Worm (Caenorhabditis elegans): ENCODE measurements around the gene srw-12.
"Not testable (repeated sequence)": the region's sequence is repeated elsewhere in the genome, so short reads cannot be mapped to it uniquely, and the experiment has no call there.

Gene srw-12

DNA sequence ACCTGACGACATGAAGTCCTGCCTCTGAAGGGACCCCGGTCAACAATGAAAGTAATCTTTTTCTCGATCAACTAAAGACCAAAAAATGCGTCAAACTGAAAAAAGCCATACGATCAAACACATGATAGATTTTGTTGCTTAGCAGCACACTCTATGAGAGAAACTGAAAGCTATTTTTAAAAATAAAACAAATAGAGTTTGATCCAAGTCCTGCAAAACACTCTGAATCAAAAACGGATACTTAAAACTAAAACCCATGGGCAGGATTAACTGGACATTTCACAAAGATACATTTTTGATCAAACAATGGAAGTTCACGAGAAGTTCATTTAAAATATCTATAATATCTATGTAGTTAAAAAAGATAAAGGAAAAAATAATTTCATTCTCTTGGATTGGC is 29.0 kb upstream of the srw-12 start, which contains the start of gene T10H4.13:
T10H4.13 (minus strand) TSS at position 101 of the 400 bp plus-strand sequence.
- no peak for TF ChIP-seq ces-1 (GFP tag; optimal IDR thresholded peaks at IDR 0.05)
- no peak for TF ChIP-seq ztf-11 (tag; optimal IDR thresholded peaks at IDR 0.05)
- TF ChIP-seq isw-1 (GFP tag; IDR thresholded peaks at IDR 0.05): no peak
- no peak for TF ChIP-seq nhr-85 (tag)
- TF ChIP-seq C34B4.2 (tag; optimal IDR thresholded peaks at IDR 0.05): no peak
- TF ChIP-seq xbp-1 (tag; optimal IDR thresholded peaks at IDR 0.05): no peak
- no peak for TF ChIP-seq rnt-1 (tag; optimal IDR thresholded peaks at IDR 0.05)
- TF ChIP-seq zag-1 (tag; optimal IDR thresholded peaks at IDR 0.05): no peak
- no peak for TF ChIP-seq nhr-20 (tag; optimal IDR thresholded peaks at IDR 0.05)

DNA sequence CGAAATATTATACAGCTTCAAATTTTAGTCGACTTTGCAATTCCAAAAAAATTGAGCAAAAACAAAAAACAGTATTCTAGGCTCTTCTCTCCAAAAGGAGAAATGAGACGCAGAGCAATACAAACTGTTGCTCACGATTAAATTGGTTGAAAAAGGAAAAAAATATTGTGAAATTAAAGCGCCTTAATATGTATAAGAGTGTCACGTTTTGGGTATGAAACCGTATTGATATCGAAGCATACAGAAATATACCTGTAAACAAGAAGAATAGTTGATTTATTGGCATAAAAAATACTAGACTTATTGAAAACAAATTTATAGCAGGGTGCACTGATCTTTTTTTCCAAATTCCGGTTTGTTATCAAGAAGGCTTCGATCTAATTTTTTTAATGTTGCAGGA is 27.4 kb upstream of the srw-12 start, which contains the start of gene M01B2.13:
M01B2.13 (minus strand) TSS at position 101 of the 400 bp plus-strand sequence.
- TF ChIP-seq nhr-19 (GFP tag; conservative IDR thresholded peaks at IDR 0.05) (no peak), rnt-1 (tag; optimal IDR thresholded peaks at IDR 0.05) (no peak), isw-1 (GFP tag; IDR thresholded peaks at IDR 0.05) (no peak), zip-4 (GFP tag; optimal IDR thresholded peaks at IDR 0.05) (no peak), C34B4.2 (tag; optimal IDR thresholded peaks at IDR 0.05) (no peak), C16A3.4 (tag; optimal IDR thresholded peaks at IDR 0.05) (no peak), xbp-1 (tag; optimal IDR thresholded peaks at IDR 0.05) (no peak), nhr-28 (tag; optimal IDR thresholded peaks at IDR 0.05) (no peak), mep-1 (tag; optimal IDR thresholded peaks at IDR 0.05) (no peak), efl-3 (GFP tag; optimal IDR thresholded peaks at IDR 0.05) (no peak), mef-2 (tag; optimal IDR thresholded peaks at IDR 0.05) (no peak), hlh-4 (tag; optimal IDR thresholded peaks at IDR 0.05) (no peak), dpl-1 (GFP tag; optimal IDR thresholded peaks at IDR 0.05) (no peak), ets-5 (GFP tag; IDR thresholded peaks at IDR 0.05) (no peak), nhr-85 (tag) (no peak), nhr-12 (tag; optimal IDR thresholded peaks at IDR 0.05) (no peak), lin-35 (GFP tag; optimal IDR thresholded peaks at IDR 0.05) (no peak)

ce11 chrV:15264131-15264530 is 25.7 kb upstream of the srw-12 start, which contains the start of gene M01B2.12:
TSS of gene M01B2.12 (minus strand) at chrV:15264231.
- TF ChIP-seq nhr-84 (tag; optimal IDR thresholded peaks at IDR 0.05): no peak
- no peak for TF ChIP-seq tbx-2 (tag; optimal IDR thresholded peaks at IDR 0.05)
- no peak for TF ChIP-seq ces-1 (GFP tag; optimal IDR thresholded peaks at IDR 0.05)
- TF ChIP-seq unc-130 (tag; optimal IDR thresholded peaks at IDR 0.05): no peak
- TF ChIP-seq mef-2 (tag; optimal IDR thresholded peaks at IDR 0.05): no peak
- TF ChIP-seq sptf-1 (tag; optimal IDR thresholded peaks at IDR 0.05): no peak
- TF ChIP-seq jun-1 (tag; optimal IDR thresholded peaks at IDR 0.05): no peak
- no peak for TF ChIP-seq ceh-88 (GFP tag; IDR thresholded peaks at IDR 0.05)
- TF ChIP-seq hpl-2 (GFP tag; optimal IDR thresholded peaks at IDR 0.05): no peak
- no peak for TF ChIP-seq fkh-4 (tag; optimal IDR thresholded peaks at IDR 0.05; ENCODE audit: borderline replicate concordance)
- no peak for TF ChIP-seq lin-15B (tag; optimal IDR thresholded peaks at IDR 0.05)
- TF ChIP-seq mab-9 (GFP tag; IDR thresholded peaks at IDR 0.05): no peak

ce11 chrV:15262336-15262735 is 23.9 kb upstream of the srw-12 start, which contains the start of gene M01B2.10:
TSS of gene M01B2.10 (minus strand) at chrV:15262436.
- not testable (repeated sequence) for TF ChIP-seq mep-1 (tag; optimal IDR thresholded peaks at IDR 0.05); unc-86 (tag; optimal IDR thresholded peaks at IDR 0.05); isw-1 (GFP tag; IDR thresholded peaks at IDR 0.05)

- TF ChIP-seq dsc-1 (tag; optimal IDR thresholded peaks at IDR 0.05) (peak; percentile 0), lin-14 (GFP tag; optimal IDR thresholded peaks at IDR 0.05) (no peak)
Measured at ce11 chrV:15259904-15260303, 21.5 kb upstream of the srw-12 start, which contains the start of gene M01B2.8. TSS of gene M01B2.8 (plus strand) at chrV:15260204.
